Worm (Caenorhabditis elegans) whole organism, L1 larva: Measurements from ENCODE around the gene C33A11.2.
A peak's percentile ranks its signal among the peaks of the same experiment; 100 is the strongest.

Experiments used
- C04F5.9 ChIP-seq: sonication (generic microtip); optimal IDR thresholded peaks from 2 replicates; lab custom pipeline; 2016; ENCODE audit warnings: missing genetic modification characterization, missing compliant biosample characterization
- Y116A8C.19 ChIP-seq: sonication (generic microtip); optimal IDR thresholded peaks from 2 replicates; lab custom pipeline; 2016; ENCODE audit warnings: missing compliant biosample characterization, missing genetic modification characterization, borderline replicate concordance
- aha-1 ChIP-seq: fragments of 150-350 bp; optimal IDR thresholded peaks from 2 replicates; lab custom pipeline; 2014; ENCODE audit warnings: missing biosample characterization, missing genetic modification characterization
- ama-1 ChIP-seq: fragments of 150-350 bp; optimal IDR thresholded peaks from 2 replicates; lab custom pipeline; 2014
- blmp-1 ChIP-seq: fragments of 150-350 bp; optimal IDR thresholded peaks from 2 replicates; lab custom pipeline; 2014; ENCODE audit warnings: missing biosample characterization, missing genetic modification characterization
- ceh-63 ChIP-seq: fragments of 200-800 bp; sonication (Bioruptor generic); optimal IDR thresholded peaks from 2 replicates; lab custom pipeline; 2018; ENCODE audit warnings: mild to moderate bottlenecking, missing genetic modification characterization, missing compliant biosample characterization
- ceh-82 ChIP-seq, 3 experiments: fragments of 150-350 bp in 1 of 3; sonication (generic microtip) in 2 of 3; optimal IDR thresholded peaks; 2 replicates each; lab custom pipeline; 2014 to 2017; ENCODE audit warnings: missing biosample characterization in 3 of 3, missing genetic modification characterization in 3 of 3
- dpl-1 ChIP-seq, 3 experiments: fragments of 150-350 bp in 2 of 3; sonication (generic microtip) in 1 of 3; optimal IDR thresholded peaks; 2 replicates each; lab custom pipeline; 2014 to 2017; ENCODE audit warnings: missing biosample characterization in 3 of 3, missing genetic modification characterization in 3 of 3, missing genetic modification reagents in 3 of 3
- efl-3 ChIP-seq: fragments of 200-800 bp; sonication (Bioruptor generic); optimal IDR thresholded peaks from 2 replicates; lab custom pipeline; 2018; ENCODE audit warnings: mild to moderate bottlenecking, missing genetic modification characterization, missing compliant biosample characterization
- elt-2 ChIP-seq: sonication (generic microtip); optimal IDR thresholded peaks from 2 replicates; lab custom pipeline; 2016; ENCODE audit warnings: missing genetic modification characterization, mild to moderate bottlenecking, inconsistent platforms, missing compliant biosample characterization, missing genetic modification reagents
- elt-3 ChIP-seq, 6 experiments: fragments of 150-350 bp in 1 of 6; sonication (generic microtip); optimal IDR thresholded peaks; 2 replicates each; lab custom pipeline; 2017 to 2018; ENCODE audit warnings: missing biosample characterization in 6 of 6, missing genetic modification characterization in 6 of 6, inconsistent platforms in 1 of 6
- ets-5 ChIP-seq: fragments of 200-800 bp; sonication (Bioruptor generic); IDR thresholded peaks from 2 replicates; pipeline ENCODE4 v1.3.6; 2022; ENCODE audit warnings: missing genetic modification characterization, missing compliant biosample characterization
- fkh-4 ChIP-seq: sonication (generic microtip); optimal IDR thresholded peaks from 2 replicates; lab custom pipeline; 2016; ENCODE audit warnings: missing compliant biosample characterization, missing genetic modification characterization, borderline replicate concordance
- fos-1 ChIP-seq: fragments of 150-350 bp; optimal IDR thresholded peaks from 2 replicates; lab custom pipeline; 2014; ENCODE audit warnings: missing biosample characterization, missing genetic modification characterization
- grh-1 ChIP-seq: fragments of 200-800 bp; sonication (Bioruptor generic); IDR thresholded peaks from 2 replicates; pipeline ENCODE4 v1.3.6; 2022; ENCODE audit warnings: missing genetic modification reagents, missing genetic modification characterization, missing compliant biosample characterization
- hlh-4 ChIP-seq: sonication (generic microtip); optimal IDR thresholded peaks from 2 replicates; lab custom pipeline; 2016; ENCODE audit warnings: mild to moderate bottlenecking, missing genetic modification characterization, missing compliant biosample characterization
- irx-1 ChIP-seq: sonication (generic microtip); optimal IDR thresholded peaks from 2 replicates; lab custom pipeline; 2016; ENCODE audit warnings: missing genetic modification characterization, missing compliant biosample characterization
- isw-1 ChIP-seq: fragments of 200-800 bp; sonication (Bioruptor generic); IDR thresholded peaks from 2 replicates; pipeline ENCODE4 v1.3.6; 2022; ENCODE audit warnings: missing genetic modification characterization, missing compliant biosample characterization
- jun-1 ChIP-seq: fragments of 150-350 bp; optimal IDR thresholded peaks from 2 replicates; lab custom pipeline; 2014; ENCODE audit warnings: missing biosample characterization, missing genetic modification reagents, missing genetic modification characterization
- lin-15B ChIP-seq: fragments of 150-350 bp; sonication (generic microtip); optimal IDR thresholded peaks from 3 replicates; lab custom pipeline; 2014; ENCODE audit warnings: missing biosample characterization, missing genetic modification characterization
- lin-35 ChIP-seq, 2 experiments: fragments of 150-350 bp; optimal IDR thresholded peaks; 2 replicates each; lab custom pipeline; 2014; ENCODE audit warnings: missing biosample characterization in 2 of 2, missing genetic modification characterization in 2 of 2, missing genetic modification reagents in 2 of 2
- lin-39 ChIP-seq: fragments of 150-350 bp; optimal IDR thresholded peaks from 2 replicates; lab custom pipeline; 2014; ENCODE audit warnings: missing biosample characterization, missing genetic modification reagents, missing genetic modification characterization
- lsy-2 ChIP-seq, 2 experiments: fragments of 150-350 bp; optimal IDR thresholded peaks; 2 replicates each; lab custom pipeline; 2014; ENCODE audit warnings: missing biosample characterization in 2 of 2, missing genetic modification characterization in 2 of 2
- mdl-1 ChIP-seq, 2 experiments: fragments of 150-350 bp; optimal IDR thresholded peaks; 2 replicates each; lab custom pipeline; 2014 to 2017; ENCODE audit warnings: missing biosample characterization in 2 of 2, missing genetic modification characterization in 2 of 2, inconsistent platforms in 1 of 2
- mef-2 ChIP-seq: fragments of 150-350 bp; optimal IDR thresholded peaks from 2 replicates; lab custom pipeline; 2014; ENCODE audit warnings: missing biosample characterization, missing genetic modification characterization
- mep-1 ChIP-seq: fragments of 150-350 bp; optimal IDR thresholded peaks from 2 replicates; lab custom pipeline; 2014; ENCODE audit warnings: missing biosample characterization, missing genetic modification characterization
- nhr-19 ChIP-seq: fragments of 200-800 bp; sonication (Bioruptor generic); conservative IDR thresholded peaks from 2 replicates; pipeline ENCODE4 v1.3.6; 2022; ENCODE audit warnings: missing genetic modification characterization, missing compliant biosample characterization
- nhr-20 ChIP-seq: sonication (generic microtip); optimal IDR thresholded peaks from 2 replicates; lab custom pipeline; 2016; ENCODE audit warnings: mild to moderate bottlenecking, missing genetic modification characterization, missing compliant biosample characterization
- nhr-237 ChIP-seq: fragments of 150-350 bp; optimal IDR thresholded peaks from 2 replicates; lab custom pipeline; 2014; ENCODE audit warnings: missing biosample characterization, missing genetic modification characterization
- nhr-47 ChIP-seq: sonication (generic microtip); optimal IDR thresholded peaks from 2 replicates; lab custom pipeline; 2016; ENCODE audit warnings: mild to moderate bottlenecking, missing genetic modification characterization, moderate library complexity, missing compliant biosample characterization
- nhr-71 ChIP-seq: sonication (generic microtip); optimal IDR thresholded peaks from 2 replicates; lab custom pipeline; 2016; ENCODE audit warnings: mild to moderate bottlenecking, missing genetic modification characterization, moderate library complexity, missing compliant biosample characterization
- nhr-77 ChIP-seq: fragments of 150-350 bp; optimal IDR thresholded peaks from 2 replicates; lab custom pipeline; 2014; ENCODE audit warnings: missing biosample characterization, missing genetic modification characterization
- nhr-84 ChIP-seq: sonication (generic microtip); optimal IDR thresholded peaks from 2 replicates; lab custom pipeline; 2017; ENCODE audit warnings: missing biosample characterization, missing genetic modification characterization
- nhr-90 ChIP-seq: sonication (generic microtip); optimal IDR thresholded peaks from 2 replicates; lab custom pipeline; 2016; ENCODE audit warnings: mild to moderate bottlenecking, missing genetic modification characterization, missing compliant biosample characterization; ENCODE audit not compliant: poor library complexity
- pag-3 ChIP-seq: sonication (generic microtip); optimal IDR thresholded peaks from 2 replicates; lab custom pipeline; 2017; ENCODE audit warnings: missing genetic modification characterization, mild to moderate bottlenecking, missing compliant biosample characterization, antibody characterized with exemption, borderline replicate concordance; ENCODE audit not compliant: insufficient read depth
- pax-3 ChIP-seq: fragments of 200-800 bp; sonication (Bioruptor generic); optimal IDR thresholded peaks from 2 replicates; lab custom pipeline; 2018; ENCODE audit warnings: mild to moderate bottlenecking, missing genetic modification characterization, moderate library complexity, missing compliant biosample characterization
- rnt-1 ChIP-seq: sonication (generic microtip); optimal IDR thresholded peaks from 2 replicates; lab custom pipeline; 2016; ENCODE audit warnings: mild to moderate bottlenecking, missing genetic modification characterization, moderate library complexity, missing compliant biosample characterization
- skn-1 ChIP-seq: fragments of 150-350 bp; optimal IDR thresholded peaks from 2 replicates; lab custom pipeline; 2014; ENCODE audit warnings: missing biosample characterization, missing genetic modification characterization
- snpc-4 ChIP-seq: fragments of 150-350 bp; optimal IDR thresholded peaks from 2 replicates; lab custom pipeline; 2014; ENCODE audit warnings: missing biosample characterization, missing genetic modification characterization
- sox-4 ChIP-seq: sonication (generic microtip); optimal IDR thresholded peaks from 2 replicates; lab custom pipeline; 2016; ENCODE audit warnings: missing genetic modification characterization, missing compliant biosample characterization
- sup-37 ChIP-seq: fragments of 200-800 bp; sonication (Bioruptor generic); optimal IDR thresholded peaks from 2 replicates; lab custom pipeline; 2018; ENCODE audit warnings: mild to moderate bottlenecking, missing genetic modification characterization, missing compliant biosample characterization
- swsn-7 ChIP-seq: sonication (generic microtip); optimal IDR thresholded peaks from 2 replicates; lab custom pipeline; 2016; ENCODE audit warnings: missing genetic modification characterization, missing compliant biosample characterization
- tlp-1 ChIP-seq: fragments of 150-350 bp; optimal IDR thresholded peaks from 2 replicates; lab custom pipeline; 2014; ENCODE audit warnings: missing biosample characterization, missing genetic modification characterization
- unc-30 ChIP-seq: sonication (generic microtip); optimal IDR thresholded peaks from 2 replicates; lab custom pipeline; 2017; ENCODE audit warnings: missing biosample characterization, missing genetic modification characterization
- unc-86 ChIP-seq: sonication (generic microtip); optimal IDR thresholded peaks from 2 replicates; lab custom pipeline; 2016; ENCODE audit warnings: missing genetic modification characterization, missing compliant biosample characterization
- xbp-1 ChIP-seq: sonication (generic microtip); optimal IDR thresholded peaks from 2 replicates; lab custom pipeline; 2016; ENCODE audit warnings: missing genetic modification characterization, missing compliant biosample characterization
- zag-1 ChIP-seq: fragments of 150-350 bp; optimal IDR thresholded peaks from 2 replicates; lab custom pipeline; 2014; ENCODE audit warnings: missing biosample characterization, missing genetic modification characterization
- zip-4 ChIP-seq: fragments of 200-800 bp; sonication (Bioruptor generic); optimal IDR thresholded peaks from 2 replicates; lab custom pipeline; 2018; ENCODE audit warnings: mild to moderate bottlenecking, missing genetic modification characterization, moderate library complexity, missing compliant biosample characterization
- ztf-11 ChIP-seq, 2 experiments: sonication (generic microtip); optimal IDR thresholded peaks; 2 replicates each; lab custom pipeline; 2016 to 2017; ENCODE audit warnings: missing genetic modification characterization in 2 of 2, missing biosample characterization in 1 of 2, missing compliant biosample characterization in 1 of 2
- ztf-4 ChIP-seq: fragments of 150-350 bp; optimal IDR thresholded peaks from 2 replicates; lab custom pipeline; 2014; ENCODE audit warnings: missing biosample characterization, missing genetic modification characterization

The C33A11.2 gene

DNA sequence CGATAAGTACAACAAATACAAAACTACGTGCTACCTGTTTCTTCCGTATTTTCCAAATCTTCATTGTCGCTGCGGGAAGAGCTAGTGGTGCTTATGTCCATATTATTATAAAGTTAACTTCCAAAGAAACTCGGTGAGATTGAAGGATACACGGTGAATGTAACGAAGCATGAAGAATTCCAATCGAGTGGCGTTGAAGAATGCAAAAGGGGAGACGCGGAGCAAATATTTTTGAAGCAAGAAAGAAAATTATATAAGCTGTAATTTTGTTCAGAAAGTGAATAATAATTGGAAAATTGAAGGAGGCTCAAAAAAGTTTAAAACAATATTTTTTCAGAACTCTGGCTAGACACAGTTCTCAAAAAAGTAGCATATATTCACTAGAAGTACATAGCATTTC, 40.1 kb upstream of the C33A11.2 start, which contains the start of gene Y15E3A.3:
Y15E3A.3 (minus strand) TSS at position 101 of the 400 bp plus-strand sequence.
- no peak for TF ChIP-seq snpc-4 (tag; lab: Kevin White, UChicago)
- no peak for TF ChIP-seq Y116A8C.19 (tag; lab: Kevin White, UChicago)
- TF ChIP-seq zag-1 = no peak
- no peak for TF ChIP-seq pax-3 (tag; lab: Kevin White, UChicago)
- no peak for TF ChIP-seq nhr-90
- TF ChIP-seq swsn-7 (tag; lab: Kevin White, UChicago) = no peak
- no peak for TF ChIP-seq dpl-1 (GFP tag; optimal IDR thresholded peaks at IDR 0.05; lab: Kevin White, UChicago)
- no peak for TF ChIP-seq skn-1 (tag; lab: Kevin White, UChicago)
- no peak for TF ChIP-seq fos-1 (tag; lab: Kevin White, UChicago)

DNA sequence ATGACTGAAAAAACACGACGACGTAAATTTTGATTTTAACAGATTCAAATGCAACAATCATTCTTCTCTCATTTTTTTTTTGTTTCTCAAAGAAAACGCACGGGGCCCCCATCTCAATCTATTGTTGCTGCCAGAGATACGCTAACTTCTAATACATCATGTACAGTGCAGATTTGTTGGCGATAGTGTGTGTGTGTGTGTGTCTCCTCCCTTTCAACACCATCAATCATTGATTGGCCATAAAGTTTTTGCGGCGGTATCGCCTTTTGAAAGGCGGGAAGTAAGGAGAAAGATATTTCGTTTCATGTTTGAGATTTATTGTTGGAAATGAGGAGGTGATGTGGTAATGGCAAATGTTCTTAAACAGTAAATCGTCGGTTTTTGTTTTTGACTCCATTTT, 38.6 kb upstream of the C33A11.2 start:
- TF ChIP-seq ceh-82 (tag; optimal IDR thresholded peaks at IDR 0.05; lab: Kevin White, UChicago) (no peak), unc-86 (tag; lab: Kevin White, UChicago) (no peak), unc-30 (tag; lab: Kevin White, UChicago) (no peak), sup-37 (GFP tag; lab: Kevin White, UChicago) (no peak), pag-3 (tag; lab: Kevin White, UChicago) (no peak), ztf-11 (tag; optimal IDR thresholded peaks at IDR 0.05; lab: Kevin White, UChicago) (no peak), nhr-77 (tag; lab: Kevin White, UChicago) (no peak), nhr-84 (no peak), mdl-1 (tag; optimal IDR thresholded peaks at IDR 0.05; lab: Kevin White, UChicago) (no peak), lsy-2 (tag; optimal IDR thresholded peaks at IDR 0.05; lab: Kevin White, UChicago) (peak; percentile 2 to 43), sox-4 (tag; lab: Kevin White, UChicago) (no peak), mep-1 (tag; lab: Kevin White, UChicago) (peak; percentile 55), grh-1 (peak; percentile 25; the same call in 1 of the 2 replicates), zip-4 (GFP tag; lab: Kevin White, UChicago) (no peak), isw-1 (GFP tag; lab: Robert Waterston, UW) (no peak), swsn-7 (tag; lab: Kevin White, UChicago) (no peak), nhr-19 (GFP tag; lab: Robert Waterston, UW) (no peak; the same call in 1 of the 2 replicates), aha-1 (no peak), lin-15B (no peak), ama-1 (lab: Kevin White, UChicago) (no peak), nhr-237 (tag; lab: Kevin White, UChicago) (no peak), fos-1 (tag; lab: Kevin White, UChicago) (no peak), elt-2 (tag; lab: Kevin White, UChicago) (no peak), pax-3 (tag; lab: Kevin White, UChicago) (no peak), lin-39 (tag; lab: Kevin White, UChicago) (no peak), ztf-4 (no peak), C04F5.9 (no peak), nhr-47 (peak; percentile 2), irx-1 (peak; percentile 51), blmp-1 (tag; lab: Kevin White, UChicago) (peak; percentile 80), efl-3 (GFP tag; lab: Kevin White, UChicago) (peak; percentile 21), fkh-4 (tag; lab: Kevin White, UChicago) (no peak), tlp-1 (tag; lab: Kevin White, UChicago) (no peak), dpl-1 (GFP tag; optimal IDR thresholded peaks at IDR 0.05; lab: Kevin White, UChicago) (no peak), jun-1 (no peak), hlh-4 (tag; lab: Kevin White, UChicago) (no peak), nhr-90 (peak; percentile 32), elt-3 (tag; optimal IDR thresholded peaks at IDR 0.05; lab: Kevin White, UChicago) (peak in 3 of 6 experiments; percentile 49 to 56 (median 54)), lin-35 (GFP tag; optimal IDR thresholded peaks at IDR 0.05; lab: Kevin White, UChicago) (peak in 1 of 2 experiments; percentile 15), nhr-20 (peak; percentile 67), mef-2 (no peak), xbp-1 (tag; lab: Kevin White, UChicago) (no peak), ceh-63 (no peak), rnt-1 (peak; percentile 21), skn-1 (tag; lab: Kevin White, UChicago) (no peak), nhr-71 (tag; lab: Kevin White, UChicago) (peak; percentile 54), snpc-4 (tag; lab: Kevin White, UChicago) (no peak), ets-5 (GFP tag; lab: Robert Waterston, UW) (no peak)
